Fruit fly (Drosophila melanogaster) whole organism, pupa: ENCODE data around the gene ppk31.

Source experiments
- CG10348 ChIP-seq: fragments of 200-800 bp; sonication (Bioruptor generic); IDR thresholded peaks from 2 replicates; pipeline ENCODE4 v1.3.6; 2022; ENCODE audit warnings: missing biosample characterization, missing genetic modification characterization
- CG12605 ChIP-seq: fragments of 200-800 bp; sonication (Bioruptor generic); IDR thresholded peaks from 2 replicates; pipeline ENCODE4 v1.3.6; 2022; ENCODE audit warnings: missing biosample characterization, missing genetic modification characterization
- CG13204 ChIP-seq: fragments of 200-800 bp; sonication (Bioruptor generic); optimal IDR thresholded peaks from 2 replicates; lab custom pipeline; 2018; ENCODE audit warnings: missing biosample characterization, mild to moderate bottlenecking, missing genetic modification characterization, moderate library complexity
- CG14655 ChIP-seq: fragments of 200-800 bp; sonication (Bioruptor generic); optimal IDR thresholded peaks from 3 replicates; lab custom pipeline; 2017; ENCODE audit warnings: mild to moderate bottlenecking, missing biosample characterization, missing genetic modification reagents, missing genetic modification characterization
- CG15710 ChIP-seq: fragments of 200-800 bp; sonication (Bioruptor generic); optimal IDR thresholded peaks from 2 replicates; lab custom pipeline; 2018; ENCODE audit warnings: missing biosample characterization, mild to moderate bottlenecking, missing genetic modification characterization, moderate library complexity
- CG17806 ChIP-seq: fragments of 200-800 bp; sonication (Bioruptor generic); optimal IDR thresholded peaks from 2 replicates; lab custom pipeline; 2018; ENCODE audit warnings: missing biosample characterization, mild to moderate bottlenecking, missing genetic modification characterization, moderate library complexity
- CG32121 ChIP-seq: fragments of 200-800 bp; sonication (Bioruptor generic); IDR thresholded peaks from 2 replicates; pipeline ENCODE4 v1.3.6; 2022; ENCODE audit warnings: missing biosample characterization, missing genetic modification characterization
- CG34367 ChIP-seq: fragments of 200-800 bp; sonication (Bioruptor generic); optimal IDR thresholded peaks from 2 replicates; lab custom pipeline; 2018; ENCODE audit warnings: missing biosample characterization, mild to moderate bottlenecking, missing genetic modification characterization
- CG4496 ChIP-seq: fragments of 200-800 bp; sonication (Bioruptor generic); IDR thresholded peaks from 3 replicates; pipeline ENCODE4 v1.3.6; 2022; ENCODE audit warnings: missing biosample characterization, missing genetic modification characterization
- CG8159 ChIP-seq: fragments of 200-800 bp; sonication (Bioruptor generic); optimal IDR thresholded peaks from 3 replicates; lab custom pipeline; 2018; ENCODE audit warnings: missing biosample characterization, mild to moderate bottlenecking, missing genetic modification characterization, moderate library complexity
- CG8301 ChIP-seq: fragments of 200-800 bp; sonication (Bioruptor generic); optimal IDR thresholded peaks from 2 replicates; lab custom pipeline; 2018; ENCODE audit warnings: missing biosample characterization, mild to moderate bottlenecking, missing genetic modification characterization
- CG9948 ChIP-seq: fragments of 200-800 bp; sonication (Bioruptor generic); optimal IDR thresholded peaks from 2 replicates; lab custom pipeline; 2018; ENCODE audit warnings: missing biosample characterization, mild to moderate bottlenecking, missing genetic modification characterization, moderate library complexity
- D1 ChIP-seq: fragments of 200-800 bp; sonication (Bioruptor generic); optimal IDR thresholded peaks from 2 replicates; lab custom pipeline; 2018; ENCODE audit warnings: missing biosample characterization, mild to moderate bottlenecking, missing genetic modification characterization, moderate library complexity
- EcR ChIP-seq: fragments of 200-800 bp; sonication (Bioruptor generic); optimal IDR thresholded peaks from 3 replicates; lab custom pipeline; 2019; ENCODE audit warnings: missing biosample characterization, missing genetic modification characterization, mild to moderate bottlenecking, moderate library complexity, missing genetic modification reagents
- Ets98B ChIP-seq: fragments of 200-800 bp; sonication (Bioruptor generic); IDR thresholded peaks from 2 replicates; pipeline ENCODE4 v1.3.6; 2022; ENCODE audit warnings: missing biosample characterization, missing genetic modification characterization
- Pif1A ChIP-seq: fragments of 200-800 bp; sonication (Bioruptor generic); optimal IDR thresholded peaks from 3 replicates; lab custom pipeline; 2016; ENCODE audit warnings: missing biosample characterization, missing genetic modification characterization
- Pif1B ChIP-seq: fragments of 200-800 bp; sonication (Bioruptor generic); optimal IDR thresholded peaks from 3 replicates; lab custom pipeline; 2016; ENCODE audit warnings: missing biosample characterization, missing genetic modification characterization
- Snoo ChIP-seq: fragments of 200-800 bp; sonication (Bioruptor generic); optimal IDR thresholded peaks from 3 replicates; lab custom pipeline; 2017; ENCODE audit warnings: missing biosample characterization, mild to moderate bottlenecking, missing genetic modification characterization, inconsistent platforms
- fd96Ca ChIP-seq: fragments of 200-800 bp; sonication (Bioruptor generic); IDR thresholded peaks from 3 replicates; pipeline ENCODE4 v1.3.6; 2022; ENCODE audit warnings: missing biosample characterization, missing genetic modification characterization
- gl ChIP-seq: fragments of 200-800 bp; sonication (Bioruptor generic); optimal IDR thresholded peaks from 2 replicates; lab custom pipeline; 2018; ENCODE audit warnings: missing biosample characterization, mild to moderate bottlenecking, missing genetic modification characterization
- rn ChIP-seq: fragments of 200-800 bp; sonication (Bioruptor generic); IDR thresholded peaks from 2 replicates; pipeline ENCODE4 v1.3.6; 2022; ENCODE audit warnings: missing biosample characterization, missing genetic modification characterization

The ppk31 gene

dm6 chr3R:27135692-27136641, 27.0 kb upstream of the ppk31 start:
- peak; percentile 68 for TF ChIP-seq Pif1B (GFP tag; lab: Kevin White, UChicago)
- TF ChIP-seq CG8159 (tag; lab: Kevin White, UChicago): peak; percentile 56
- TF ChIP-seq CG15710: peak; percentile 33
- no peak for TF ChIP-seq CG17806 (tag; lab: Kevin White, UChicago)
- TF ChIP-seq fd96Ca (GFP tag; lab: Robert Waterston, UW): 0 out of 3 replicates have a peak, but pooled peaks have one; percentile 31
- peak; percentile 69 for TF ChIP-seq Pif1A (GFP tag; lab: Kevin White, UChicago)
- TF ChIP-seq D1 (tag; lab: Kevin White, UChicago): no peak
- peak; percentile 9 for TF ChIP-seq CG9948
- peak; percentile 10; the same call in 1 of the 2 replicates for TF ChIP-seq CG32121 (GFP tag; lab: Robert Waterston, UW)
- TF ChIP-seq rn (GFP tag; lab: Robert Waterston, UW): no peak
- TF ChIP-seq CG34367 (tag; lab: Kevin White, UChicago): peak; percentile 54
- no peak for TF ChIP-seq CG12605 (GFP tag; lab: Robert Waterston, UW)
- TF ChIP-seq CG10348 (GFP tag; lab: Robert Waterston, UW): no peak
- no peak for TF ChIP-seq CG8301
- TF ChIP-seq CG14655 (GFP tag; lab: Kevin White, UChicago): peak; percentile 28
- TF ChIP-seq CG13204 (GFP tag; lab: Kevin White, UChicago): peak; percentile 18
- TF ChIP-seq EcR: no peak
- TF ChIP-seq Snoo (tag; lab: Kevin White, UChicago): peak; percentile 45
- TF ChIP-seq gl (tag; lab: Kevin White, UChicago): peak; percentile 68
- TF ChIP-seq CG4496 (GFP tag; lab: Robert Waterston, UW): no peak
- TF ChIP-seq Ets98B (GFP tag; lab: Robert Waterston, UW): no peak

DNA sequence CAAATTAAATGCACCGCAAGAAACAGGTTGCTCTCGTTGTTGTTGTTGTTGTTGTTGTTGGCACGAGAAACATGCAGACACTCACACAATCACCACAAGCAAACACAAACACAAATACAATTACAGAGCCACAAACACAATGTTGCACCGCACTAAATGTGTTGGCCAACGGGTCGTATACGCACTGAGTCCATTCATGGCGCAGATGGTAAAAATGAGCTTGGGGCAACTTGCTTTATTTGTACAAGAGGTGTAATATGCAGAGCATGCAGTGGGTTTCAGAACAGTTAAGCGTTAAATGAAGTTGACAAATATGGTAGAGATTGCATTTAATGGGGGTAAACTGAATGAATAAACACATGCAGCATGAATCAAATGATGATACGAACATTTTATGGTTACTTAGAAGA, 25.0 kb upstream of the ppk31 start:
- TF ChIP-seq CG9948: no peak
- no peak for TF ChIP-seq CG34367 (tag; lab: Kevin White, UChicago)
- TF ChIP-seq CG13204 (GFP tag; lab: Kevin White, UChicago): no peak
- TF ChIP-seq Pif1B (GFP tag; lab: Kevin White, UChicago): no peak
- TF ChIP-seq CG32121 (GFP tag; lab: Robert Waterston, UW): no peak
- TF ChIP-seq CG12605 (GFP tag; lab: Robert Waterston, UW): 0 out of 2 replicates have a peak, but pooled peaks have one; percentile 12
- no peak for TF ChIP-seq CG10348 (GFP tag; lab: Robert Waterston, UW)

DNA sequence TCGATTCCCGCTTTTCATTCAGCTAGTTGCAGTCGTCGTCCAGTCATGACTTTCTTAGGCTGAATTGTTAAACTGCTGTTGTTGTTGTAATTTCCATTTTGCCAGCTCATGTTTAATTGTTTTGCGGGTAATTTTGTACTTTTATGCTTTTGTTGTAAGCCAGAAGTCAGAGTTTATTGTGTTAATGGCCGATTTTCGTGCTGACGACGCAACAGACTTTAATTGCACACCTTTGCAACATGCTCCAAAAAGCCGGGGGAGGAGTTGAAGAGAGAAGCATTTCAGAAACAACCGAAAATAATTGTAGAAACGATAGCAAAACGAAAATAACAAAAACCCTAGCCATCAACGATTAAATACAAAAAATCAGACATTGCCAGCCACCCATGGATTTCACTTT, 24.2 kb upstream of the ppk31 start:
- TF ChIP-seq CG10348 (GFP tag; lab: Robert Waterston, UW) (no peak), gl (tag; lab: Kevin White, UChicago) (no peak), Ets98B (GFP tag; lab: Robert Waterston, UW) (no peak), CG8301 (no peak), CG32121 (GFP tag; lab: Robert Waterston, UW) (no peak), Pif1A (GFP tag; lab: Kevin White, UChicago) (no peak), CG14655 (GFP tag; lab: Kevin White, UChicago) (no peak)

DNA sequence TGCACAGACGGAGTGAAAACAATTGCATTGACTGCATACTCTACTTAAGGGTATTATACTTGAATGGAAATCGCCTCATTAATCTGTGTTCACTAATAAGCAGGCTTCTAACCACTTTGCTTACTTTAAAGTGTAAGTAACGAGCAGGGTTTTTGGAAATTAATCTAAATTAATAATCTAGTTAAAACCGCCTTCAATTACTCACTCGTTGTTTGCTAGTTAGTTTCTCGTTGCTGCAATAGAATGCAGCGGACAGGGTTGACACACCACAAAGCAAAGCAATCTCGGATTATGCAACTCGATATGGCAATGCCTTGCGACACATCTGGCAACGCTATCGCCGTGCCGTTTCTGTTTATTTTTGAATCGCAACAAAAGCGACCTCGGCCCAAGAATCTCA, 23.0 kb upstream of the ppk31 start:
- no peak for TF ChIP-seq CG9948
- peak; percentile 66 for TF ChIP-seq Pif1A (GFP tag; lab: Kevin White, UChicago)
- no peak for TF ChIP-seq CG8301
- no peak for TF ChIP-seq CG12605 (GFP tag; lab: Robert Waterston, UW)
- TF ChIP-seq rn (GFP tag; lab: Robert Waterston, UW): no peak
- no peak for TF ChIP-seq gl (tag; lab: Kevin White, UChicago)
- TF ChIP-seq Snoo (tag; lab: Kevin White, UChicago): peak; percentile 58
- no peak for TF ChIP-seq CG10348 (GFP tag; lab: Robert Waterston, UW)
- TF ChIP-seq Ets98B (GFP tag; lab: Robert Waterston, UW): 0 out of 2 replicates have a peak, but pooled peaks have one; percentile 9
- peak; percentile 40; the same call in 1 of the 3 replicates for TF ChIP-seq CG4496 (GFP tag; lab: Robert Waterston, UW)
- TF ChIP-seq Pif1B (GFP tag; lab: Kevin White, UChicago): peak; percentile 41
- TF ChIP-seq CG8159 (tag; lab: Kevin White, UChicago): peak; percentile 65
- TF ChIP-seq CG17806 (tag; lab: Kevin White, UChicago): peak; percentile 4
- no peak for TF ChIP-seq D1 (tag; lab: Kevin White, UChicago)
- peak; percentile 46; the same call in 1 of the 3 replicates for TF ChIP-seq fd96Ca (GFP tag; lab: Robert Waterston, UW)
- TF ChIP-seq CG13204 (GFP tag; lab: Kevin White, UChicago): no peak
- peak; percentile 8 for TF ChIP-seq EcR
- TF ChIP-seq CG32121 (GFP tag; lab: Robert Waterston, UW): no peak
- peak; percentile 43 for TF ChIP-seq CG14655 (GFP tag; lab: Kevin White, UChicago)
- peak; percentile 49 for TF ChIP-seq CG15710
- TF ChIP-seq CG34367 (tag; lab: Kevin White, UChicago): no peak
